Worm (Caenorhabditis elegans): ENCODE data around the gene mes-2.
"Not testable (repeated sequence)": the region's sequence is repeated elsewhere in the genome, so short reads cannot be mapped to it uniquely, and the experiment has no call there.

The mes-2 gene

ce11 chrII:14383644-14384043 is at the start of gene mes-2:
Gene mes-2 (plus strand): TSS chrII:14383973.
- TF ChIP-seq flt-1 (GFP tag; IDR thresholded peaks at IDR 0.05) (peak; percentile 74; the same call in 1 of the 2 replicates), med-1 (GFP tag; optimal IDR thresholded peaks at IDR 0.05; ENCODE audit: insufficient read depth) (no peak), ztf-23 (GFP tag; IDR thresholded peaks at IDR 0.05) (peak; percentile 47; the same call in 1 of the 2 replicates), cog-1 (tag; optimal IDR thresholded peaks at IDR 0.05) (no peak), ztf-29 (GFP tag; IDR thresholded peaks at IDR 0.05) (no peak), T22C8.4 (GFP tag; IDR thresholded peaks at IDR 0.05) (no peak)

- TF ChIP-seq ztf-29 (GFP tag; IDR thresholded peaks at IDR 0.05); klf-2 (GFP tag; conservative IDR thresholded peaks at IDR 0.05); ztf-23 (GFP tag; IDR thresholded peaks at IDR 0.05): not testable (repeated sequence)
Measured at ce11 chrII:14344166-14344565, 39.6 kb upstream of the mes-2 start, which contains the start of gene ddl-3. Gene ddl-3 (minus strand): TSS chrII:14344454.

- TF ChIP-seq ztf-23 (GFP tag; IDR thresholded peaks at IDR 0.05), result 0 out of 2 replicates have a peak, but pooled peaks have one; percentile 29
Measured at ce11 chrII:14346243-14346642, 37.5 kb upstream of the mes-2 start, which contains the start of gene Y54G11A.9. Gene Y54G11A.9 (minus strand): TSS chrII:14346438.

- peak; percentile 67 for TF ChIP-seq flt-1 (GFP tag; IDR thresholded peaks at IDR 0.05)
- TF ChIP-seq tab-1 (GFP tag; IDR thresholded peaks at IDR 0.05), result no peak
- no peak for TF ChIP-seq klf-2 (GFP tag; conservative IDR thresholded peaks at IDR 0.05)
- TF ChIP-seq cog-1 (tag; optimal IDR thresholded peaks at IDR 0.05), result peak; percentile 15
- peak; percentile 59; the same call in 1 of the 2 replicates for TF ChIP-seq ztf-23 (GFP tag; IDR thresholded peaks at IDR 0.05)
- TF ChIP-seq ztf-29 (GFP tag; IDR thresholded peaks at IDR 0.05), result no peak
Measured at ce11 chrII:14349356-14349923, 34.3 kb upstream of the mes-2 start, which contains the start of the genes Y54G11A.17, lin-7 and elof-1. Gene Y54G11A.17 (minus strand): TSS chrII:14349406. Gene lin-7 (minus strand): TSS chrII:14349406. Gene elof-1 (plus strand): TSS chrII:14349738.

ce11 chrII:14350768-14351167 is 33.0 kb upstream of the mes-2 start:
- TF ChIP-seq klf-2 (GFP tag; conservative IDR thresholded peaks at IDR 0.05) (no peak), ztf-23 (GFP tag; IDR thresholded peaks at IDR 0.05) (no peak), flt-1 (GFP tag; IDR thresholded peaks at IDR 0.05) (no peak), T22C8.4 (GFP tag; IDR thresholded peaks at IDR 0.05) (no peak), cog-1 (tag; optimal IDR thresholded peaks at IDR 0.05) (no peak), med-1 (GFP tag; optimal IDR thresholded peaks at IDR 0.05; ENCODE audit: insufficient read depth) (no peak), ztf-29 (GFP tag; IDR thresholded peaks at IDR 0.05) (no peak), ref-1 (GFP tag; conservative IDR thresholded peaks at IDR 0.05) (no peak)

ce11 chrII:14351352-14351751 is 32.4 kb upstream of the mes-2 start:
- 0 out of 2 replicates have a peak, but pooled peaks have one; percentile 8 for TF ChIP-seq klf-2 (GFP tag; conservative IDR thresholded peaks at IDR 0.05)
- TF ChIP-seq flt-1 (GFP tag; IDR thresholded peaks at IDR 0.05), result no peak
- TF ChIP-seq med-1 (GFP tag; optimal IDR thresholded peaks at IDR 0.05; ENCODE audit: insufficient read depth), result no peak

- no peak for TF ChIP-seq ztf-29 (GFP tag; IDR thresholded peaks at IDR 0.05)
- TF ChIP-seq ref-1 (GFP tag; conservative IDR thresholded peaks at IDR 0.05), result no peak
- peak; percentile 65; the same call in 1 of the 2 replicates for TF ChIP-seq flt-1 (GFP tag; IDR thresholded peaks at IDR 0.05)
- TF ChIP-seq ztf-23 (GFP tag; IDR thresholded peaks at IDR 0.05), result peak; percentile 52; the same call in 1 of the 2 replicates
- TF ChIP-seq med-1 (GFP tag; optimal IDR thresholded peaks at IDR 0.05; ENCODE audit: insufficient read depth), result no peak
- no peak for TF ChIP-seq klf-2 (GFP tag; conservative IDR thresholded peaks at IDR 0.05)
- peak; percentile 56; the same call in 1 of the 2 replicates for TF ChIP-seq T22C8.4 (GFP tag; IDR thresholded peaks at IDR 0.05)
- TF ChIP-seq tab-1 (GFP tag; IDR thresholded peaks at IDR 0.05), result no peak
- TF ChIP-seq cog-1 (tag; optimal IDR thresholded peaks at IDR 0.05), result peak; percentile 49
Measured at ce11 chrII:14357936-14358416, 25.8 kb upstream of the mes-2 start, which contains the start of the genes agl-1 and pfs-2. Gene agl-1 (minus strand): TSS chrII:14358113. Gene pfs-2 (plus strand): TSS chrII:14358366.

- TF ChIP-seq cog-1 (tag; optimal IDR thresholded peaks at IDR 0.05) (no peak), med-1 (GFP tag; optimal IDR thresholded peaks at IDR 0.05; ENCODE audit: insufficient read depth) (no peak), ref-1 (GFP tag; conservative IDR thresholded peaks at IDR 0.05) (no peak), tab-1 (GFP tag; IDR thresholded peaks at IDR 0.05) (no peak), ztf-23 (GFP tag; IDR thresholded peaks at IDR 0.05) (no peak), klf-2 (GFP tag; conservative IDR thresholded peaks at IDR 0.05) (no peak), flt-1 (GFP tag; IDR thresholded peaks at IDR 0.05) (no peak), T22C8.4 (GFP tag; IDR thresholded peaks at IDR 0.05) (no peak), ztf-29 (GFP tag; IDR thresholded peaks at IDR 0.05) (no peak)
Measured at ce11 chrII:14359007-14359406, 24.8 kb upstream of the mes-2 start.

ce11 chrII:14360675-14361074 is 23.1 kb upstream of the mes-2 start:
- no peak for TF ChIP-seq ztf-29 (GFP tag; IDR thresholded peaks at IDR 0.05)
- TF ChIP-seq flt-1 (GFP tag; IDR thresholded peaks at IDR 0.05), result 0 out of 2 replicates have a peak, but pooled peaks have one; percentile 19
- no peak for TF ChIP-seq T22C8.4 (GFP tag; IDR thresholded peaks at IDR 0.05)
- no peak for TF ChIP-seq klf-2 (GFP tag; conservative IDR thresholded peaks at IDR 0.05)
- no peak for TF ChIP-seq cog-1 (tag; optimal IDR thresholded peaks at IDR 0.05)
- TF ChIP-seq tab-1 (GFP tag; IDR thresholded peaks at IDR 0.05), result no peak

- TF ChIP-seq tab-1 (GFP tag; IDR thresholded peaks at IDR 0.05), result no peak
Measured at ce11 chrII:14361719-14362118, 22.1 kb upstream of the mes-2 start, which contains the start of gene tebp-1. Gene tebp-1 (plus strand): TSS chrII:14362019.
